Fruit fly (Drosophila melanogaster): ENCODE results near the gene C1GalTA.

The C1GalTA gene

dm6 chr2L:8937837-8938413, 13.1 kb downstream of the C1GalTA start (continued):
- peak; percentile 22 for TF ChIP-seq Hmr (GFP tag; optimal IDR thresholded peaks at IDR 0.05)
- peak; percentile 5 for TF ChIP-seq CG10209 (GFP tag; optimal IDR thresholded peaks at IDR 0.05)
- TF ChIP-seq kni (GFP tag; optimal IDR thresholded peaks at IDR 0.05): no peak
- no peak for TF ChIP-seq stwl (tag; optimal IDR thresholded peaks at IDR 0.05)
- no peak for TF ChIP-seq gro (GFP tag; optimal IDR thresholded peaks at IDR 0.05)
- no peak for TF ChIP-seq az2 (GFP tag; optimal IDR thresholded peaks at IDR 0.05)
- no peak for TF ChIP-seq CG34224 (GFP tag; IDR thresholded peaks at IDR 0.05; ENCODE audit: partially characterized antibody)
- no peak for TF ChIP-seq fu2 (GFP tag; optimal IDR thresholded peaks at IDR 0.05)
- no peak for TF ChIP-seq CG8290 (GFP tag; optimal IDR thresholded peaks at IDR 0.05)
- peak in 1 of 2 experiments; percentile 73 for TF ChIP-seq CG8290 (tag; optimal IDR thresholded peaks at IDR 0.05)
- TF ChIP-seq Fer3 (tag; optimal IDR thresholded peaks at IDR 0.05): peak; percentile 30
- no peak; the same call in 1 of the 2 replicates for TF ChIP-seq HLH3B (GFP tag; IDR thresholded peaks at IDR 0.05)
- TF ChIP-seq p53 (GFP tag; optimal IDR thresholded peaks at IDR 0.05): no peak
- no peak for TF ChIP-seq her (GFP tag; optimal IDR thresholded peaks at IDR 0.05)
- no peak for TF ChIP-seq CG31441 (GFP tag; IDR thresholded peaks at IDR 0.05)
- peak; percentile 29 for TF ChIP-seq CrebB (tag; optimal IDR thresholded peaks at IDR 0.05)
- TF ChIP-seq CG33213 (GFP tag; optimal IDR thresholded peaks at IDR 0.05): no peak
- TF ChIP-seq CG17359 (tag; optimal IDR thresholded peaks at IDR 0.05): peak; percentile 28
- peak; percentile 16 for TF ChIP-seq CG4707 (GFP tag; optimal IDR thresholded peaks at IDR 0.05)
- TF ChIP-seq tx (GFP tag; optimal IDR thresholded peaks at IDR 0.05): no peak
- TF ChIP-seq grau (tag; optimal IDR thresholded peaks at IDR 0.05): peak; percentile 1
- TF ChIP-seq nerfin-1 (tag; optimal IDR thresholded peaks at IDR 0.05): peak; percentile 37
- TF ChIP-seq Sox100B (GFP tag; optimal IDR thresholded peaks at IDR 0.05): peak; percentile 34
- peak; percentile 8 for TF ChIP-seq CG9817 (tag; optimal IDR thresholded peaks at IDR 0.05)
- no peak for TF ChIP-seq cad (GFP tag; optimal IDR thresholded peaks at IDR 0.05)
- TF ChIP-seq Asciz (GFP tag; optimal IDR thresholded peaks at IDR 0.05): peak; percentile 67
- no peak for TF ChIP-seq Dip3 (GFP tag; optimal IDR thresholded peaks at IDR 0.05)
- TF ChIP-seq sd (tag; optimal IDR thresholded peaks at IDR 0.05): peak; percentile 22
- TF ChIP-seq CG42726 (GFP tag; IDR thresholded peaks at IDR 0.05; ENCODE audit: partially characterized antibody): no peak
- TF ChIP-seq Dll (GFP tag; IDR thresholded peaks at IDR 0.05; ENCODE audit: partially characterized antibody): no peak
- peak; percentile 59 for TF ChIP-seq CG2678 (tag; optimal IDR thresholded peaks at IDR 0.05)
- peak; percentile 21 for TF ChIP-seq CG12769 (tag; optimal IDR thresholded peaks at IDR 0.05)
- peak; percentile 5 for TF ChIP-seq CG8924 (tag; optimal IDR thresholded peaks at IDR 0.05)
- no peak for TF ChIP-seq CG9437 (GFP tag; optimal IDR thresholded peaks at IDR 0.05)
- peak; percentile 28 for TF ChIP-seq exex (tag; optimal IDR thresholded peaks at IDR 0.05)
- peak; percentile 41 for TF ChIP-seq unpg (GFP tag; optimal IDR thresholded peaks at IDR 0.05)
- TF ChIP-seq CG6813 (GFP tag; optimal IDR thresholded peaks at IDR 0.05): peak; percentile 27
- no peak for TF ChIP-seq CG9609 (GFP tag; optimal IDR thresholded peaks at IDR 0.05)
- peak; percentile 57 for TF ChIP-seq ATbp (GFP tag; optimal IDR thresholded peaks at IDR 0.05)
- TF ChIP-seq fd64A (GFP tag; optimal IDR thresholded peaks at IDR 0.05): peak; percentile 48
- no peak for TF ChIP-seq dpn (GFP tag; optimal IDR thresholded peaks at IDR 0.05)
- peak; percentile 19 for TF ChIP-seq cg (GFP tag; optimal IDR thresholded peaks at IDR 0.05)
- no peak for TF ChIP-seq CG1233 (GFP tag; optimal IDR thresholded peaks at IDR 0.05)
- TF ChIP-seq CG13296 (GFP tag; optimal IDR thresholded peaks at IDR 0.05): peak; percentile 54
- TF ChIP-seq jigr1 (GFP tag; IDR thresholded peaks at IDR 0.05): no peak
- TF ChIP-seq wek (GFP tag; optimal IDR thresholded peaks at IDR 0.05): peak; percentile 72
- no peak for TF ChIP-seq CG10366 (GFP tag; IDR thresholded peaks at IDR 0.05)
- TF ChIP-seq CG10654 (GFP tag; optimal IDR thresholded peaks at IDR 0.05): no peak
- peak; percentile 25 for TF ChIP-seq CG13424 (tag; optimal IDR thresholded peaks at IDR 0.05)

All from whole organism, embryonic.